Fruit fly (Drosophila melanogaster): ENCODE results near the gene Hipk.
A peak's percentile ranks its signal among the peaks of the same experiment; 100 is the strongest.

The Hipk gene

dm6 chr3L:616482-617148, 73.8 kb downstream of the Hipk start (continued):
- TF ChIP-seq CG32532 (GFP tag; IDR thresholded peaks at IDR 0.05) (peak; percentile 49; the same call in 1 of the 2 replicates), CG9932 (GFP tag; IDR thresholded peaks at IDR 0.05) (no peak), D19A (tag; optimal IDR thresholded peaks at IDR 0.05) (no peak), NFAT (GFP tag; IDR thresholded peaks at IDR 0.05) (peak; percentile 39; the same call in 1 of the 2 replicates), CG15011 (GFP tag; optimal IDR thresholded peaks at IDR 0.05) (no peak), CG1603 (tag; optimal IDR thresholded peaks at IDR 0.05) (no peak), CG6654 (GFP tag; optimal IDR thresholded peaks at IDR 0.05) (no peak), nau (GFP tag; optimal IDR thresholded peaks at IDR 0.05) (peak; percentile 52), sob (GFP tag; IDR thresholded peaks at IDR 0.05) (no peak), CG8281 (tag; optimal IDR thresholded peaks at IDR 0.05) (no peak), mirr (GFP tag; optimal IDR thresholded peaks at IDR 0.05) (peak; percentile 98), HmgZ (tag; optimal IDR thresholded peaks at IDR 0.05) (peak; percentile 74), CG33557 (GFP tag; optimal IDR thresholded peaks at IDR 0.05) (no peak), Nf-YB (GFP tag; optimal IDR thresholded peaks at IDR 0.05) (peak; percentile 36), Ets97D (GFP tag; optimal IDR thresholded peaks at IDR 0.05) (no peak), CG4360 (GFP tag; IDR thresholded peaks at IDR 0.05) (peak; percentile 91), hbn (GFP tag; IDR thresholded peaks at IDR 0.05; ENCODE audit: partially characterized antibody) (0 out of 2 replicates have a peak, but pooled peaks have one; percentile 19), ftz-f1 (GFP tag; optimal IDR thresholded peaks at IDR 0.05) (peak; percentile 26), ash1 (GFP tag; optimal IDR thresholded peaks at IDR 0.05) (peak; percentile 62), pita (GFP tag; optimal IDR thresholded peaks at IDR 0.05) (no peak), CG13287 (GFP tag; IDR thresholded peaks at IDR 0.05; ENCODE audit: partially characterized antibody) (peak; percentile 30; the same call in 1 of the 2 replicates), gce (GFP tag; IDR thresholded peaks at IDR 0.05) (0 out of 3 replicates have a peak, but pooled peaks have one; percentile 19), wor (GFP tag; IDR thresholded peaks at IDR 0.05) (no peak), Pdp1 (GFP tag; optimal IDR thresholded peaks at IDR 0.05) (peak in 1 of 2 experiments; percentile 11), Stat92E (GFP tag; optimal IDR thresholded peaks at IDR 0.05) (peak in 1 of 3 experiments; percentile 41), TFAM (GFP tag; optimal IDR thresholded peaks at IDR 0.05) (no peak), exex (tag; optimal IDR thresholded peaks at IDR 0.05) (peak; percentile 72), Hmr (GFP tag; optimal IDR thresholded peaks at IDR 0.05) (peak; percentile 2), CG7556 (GFP tag; optimal IDR thresholded peaks at IDR 0.05) (no peak), Chrac-16 (GFP tag; optimal IDR thresholded peaks at IDR 0.05) (no peak), Deaf1 (tag; optimal IDR thresholded peaks at IDR 0.05) (peak; percentile 79), Bgb (GFP tag; IDR thresholded peaks at IDR 0.05; ENCODE audit: partially characterized antibody) (peak; percentile 22; the same call in 1 of the 2 replicates), Blimp-1 (GFP tag; optimal IDR thresholded peaks at IDR 0.05) (no peak), Tbp (GFP tag; optimal IDR thresholded peaks at IDR 0.05) (no peak), CG11093 (GFP tag; IDR thresholded peaks at IDR 0.05) (no peak), CG14014 (GFP tag; IDR thresholded peaks at IDR 0.05) (no peak), CG1832 (GFP tag; optimal IDR thresholded peaks at IDR 0.05) (peak; percentile 60), vvl (GFP tag; IDR thresholded peaks at IDR 0.05) (peak; percentile 48; the same call in 1 of the 2 replicates), tin (GFP tag; optimal IDR thresholded peaks at IDR 0.05) (peak; percentile 2), CG6813 (GFP tag; optimal IDR thresholded peaks at IDR 0.05) (no peak), CG14710 (tag; optimal IDR thresholded peaks at IDR 0.05) (no peak), CG15601 (tag; optimal IDR thresholded peaks at IDR 0.05) (no peak), tna (GFP tag; IDR thresholded peaks at IDR 0.05; ENCODE audit: partially characterized antibody) (no peak; the same call in 1 of the 2 replicates), Jarid2 (GFP tag; optimal IDR thresholded peaks at IDR 0.05) (peak; percentile 12), CG12659 (GFP tag; optimal IDR thresholded peaks at IDR 0.05) (no peak), sna (GFP tag; IDR thresholded peaks at IDR 0.05; ENCODE audit: partially characterized antibody) (peak; percentile 38; the same call in 1 of the 2 replicates), pum (GFP tag; optimal IDR thresholded peaks at IDR 0.05) (no peak), so (GFP tag; IDR thresholded peaks at IDR 0.05) (peak; percentile 68; the same call in 2 of the 3 replicates)

All from whole organism, embryonic.